Worm (Caenorhabditis elegans) whole organism, midembryonic: ENCODE measurements around the gene Y40B10B.1.

Experiments used
- T22C8.4 ChIP-seq: fragments of 200-800 bp; sonication (Bioruptor generic); IDR thresholded peaks from 2 replicates; pipeline ENCODE4 v1.3.6; 2022; ENCODE audit warnings: missing genetic modification characterization, missing compliant biosample characterization
- cog-1 ChIP-seq: sonication (generic microtip); optimal IDR thresholded peaks from 2 replicates; lab custom pipeline; 2016; ENCODE audit warnings: missing genetic modification characterization, missing compliant biosample characterization
- flt-1 ChIP-seq: fragments of 200-800 bp; sonication (Bioruptor generic); IDR thresholded peaks from 2 replicates; pipeline ENCODE4 v1.3.6; 2022; ENCODE audit warnings: missing genetic modification characterization, missing compliant biosample characterization
- klf-2 ChIP-seq: fragments of 200-800 bp; sonication (Bioruptor generic); conservative IDR thresholded peaks from 2 replicates; pipeline ENCODE4 v1.3.6; 2022; ENCODE audit warnings: missing genetic modification reagents, missing genetic modification characterization, missing compliant biosample characterization
- med-1 ChIP-seq: sonication (generic microtip); optimal IDR thresholded peaks from 2 replicates; lab custom pipeline; 2017; ENCODE audit warnings: missing genetic modification characterization, mild to moderate bottlenecking, missing compliant biosample characterization, antibody characterized with exemption, missing genetic modification reagents; ENCODE audit not compliant: insufficient read depth
- ref-1 ChIP-seq: fragments of 200-800 bp; sonication (Bioruptor generic); conservative IDR thresholded peaks from 2 replicates; pipeline ENCODE4 v1.3.6; 2022; ENCODE audit warnings: missing genetic modification reagents, missing genetic modification characterization, missing compliant biosample characterization
- tab-1 ChIP-seq: fragments of 200-800 bp; sonication (Bioruptor generic); IDR thresholded peaks from 2 replicates; pipeline ENCODE4 v1.3.6; 2022; ENCODE audit warnings: missing genetic modification characterization, missing compliant biosample characterization
- ztf-23 ChIP-seq: fragments of 200-800 bp; sonication (Bioruptor generic); IDR thresholded peaks from 2 replicates; pipeline ENCODE4 v1.3.6; 2022; ENCODE audit warnings: missing genetic modification reagents, missing genetic modification characterization, missing compliant biosample characterization
- ztf-29 ChIP-seq: fragments of 200-800 bp; sonication (Bioruptor generic); IDR thresholded peaks from 2 replicates; pipeline ENCODE4 v1.3.6; 2022; ENCODE audit warnings: missing genetic modification reagents, missing genetic modification characterization, missing compliant biosample characterization

Gene Y40B10B.1

DNA sequence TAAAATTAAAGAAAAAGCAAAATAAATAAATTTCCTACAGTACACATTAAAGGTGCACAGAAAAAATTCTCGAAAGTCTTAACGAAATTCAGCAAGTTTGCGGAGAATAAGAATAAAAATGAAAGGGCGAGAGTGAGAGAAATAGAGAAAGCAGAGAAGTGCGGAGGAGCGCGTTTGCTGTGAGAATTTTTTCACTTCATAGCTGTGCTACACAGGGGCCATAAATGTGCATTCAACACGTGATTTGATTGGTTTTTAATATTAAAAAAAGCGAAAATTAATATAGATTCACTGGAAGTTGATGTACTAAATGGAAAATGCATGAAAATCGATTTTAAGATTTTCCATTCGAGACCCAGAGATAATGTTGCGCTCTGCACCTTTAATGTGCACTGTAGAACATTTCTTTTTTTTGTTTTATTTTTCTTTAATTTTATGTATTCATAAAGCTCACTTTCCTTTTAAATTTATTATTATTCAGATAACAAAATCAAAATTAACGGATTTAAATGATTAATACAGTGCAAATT is 43.3 kb downstream of the Y40B10B.1 start, which contains the start of gene Y32G9A.2:
Gene Y32G9A.2 (plus strand): TSS at position 480 of the 530 bp plus-strand sequence.
- TF ChIP-seq flt-1 (GFP tag; lab: Robert Waterston, UW) (no peak), ztf-29 (GFP tag; lab: Robert Waterston, UW) (no peak), cog-1 (no peak), klf-2 (GFP tag; lab: Robert Waterston, UW) (no peak), T22C8.4 (GFP tag; lab: Robert Waterston, UW) (no peak)

DNA sequence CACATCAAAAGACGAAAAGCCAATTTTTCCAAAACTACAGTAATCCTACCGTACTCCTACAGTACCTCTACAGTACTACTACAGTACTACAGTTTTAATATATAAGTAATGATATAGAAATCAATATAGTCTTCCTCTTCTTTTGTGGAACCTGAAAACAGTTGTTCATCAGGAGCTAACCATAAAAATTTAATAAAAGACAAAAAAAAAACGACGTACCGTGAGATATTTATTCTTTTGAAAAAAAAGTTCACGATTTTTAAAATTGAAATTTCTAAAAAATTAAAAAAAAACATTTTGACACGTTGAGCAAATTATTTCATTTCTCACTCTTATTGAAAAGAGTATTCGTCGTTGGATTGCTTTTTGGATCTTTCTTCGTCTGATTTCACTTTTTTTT is 50.3 kb downstream of the Y40B10B.1 start, which contains the start of gene Y32G9A.3:
Gene Y32G9A.3 (plus strand): TSS at position 301 of the 400 bp plus-strand sequence.
- no peak for TF ChIP-seq med-1
- no peak for TF ChIP-seq klf-2 (GFP tag; lab: Robert Waterston, UW)
- no peak for TF ChIP-seq ztf-29 (GFP tag; lab: Robert Waterston, UW)
- TF ChIP-seq ztf-23 (GFP tag; lab: Robert Waterston, UW): no peak
- no peak for TF ChIP-seq T22C8.4 (GFP tag; lab: Robert Waterston, UW)
- no peak for TF ChIP-seq flt-1 (GFP tag; lab: Robert Waterston, UW)
- no peak for TF ChIP-seq tab-1 (GFP tag; lab: Robert Waterston, UW)
- TF ChIP-seq ref-1: no peak
- no peak for TF ChIP-seq cog-1
